Worm (Caenorhabditis elegans) whole organism, midembryonic: ENCODE measurements around the gene sid-5.
A peak's percentile ranks its signal among the peaks of the same experiment; 100 is the strongest.

Source experiments
- cog-1 ChIP-seq: sonication (generic microtip); optimal IDR thresholded peaks from 2 replicates; lab custom pipeline; 2016; ENCODE audit warnings: missing genetic modification characterization, missing compliant biosample characterization
- flt-1 ChIP-seq: fragments of 200-800 bp; sonication (Bioruptor generic); IDR thresholded peaks from 2 replicates; pipeline ENCODE4 v1.3.6; 2022; ENCODE audit warnings: missing genetic modification characterization, missing compliant biosample characterization
- klf-2 ChIP-seq: fragments of 200-800 bp; sonication (Bioruptor generic); conservative IDR thresholded peaks from 2 replicates; pipeline ENCODE4 v1.3.6; 2022; ENCODE audit warnings: missing genetic modification reagents, missing genetic modification characterization, missing compliant biosample characterization
- tab-1 ChIP-seq: fragments of 200-800 bp; sonication (Bioruptor generic); IDR thresholded peaks from 2 replicates; pipeline ENCODE4 v1.3.6; 2022; ENCODE audit warnings: missing genetic modification characterization, missing compliant biosample characterization

DNA sequence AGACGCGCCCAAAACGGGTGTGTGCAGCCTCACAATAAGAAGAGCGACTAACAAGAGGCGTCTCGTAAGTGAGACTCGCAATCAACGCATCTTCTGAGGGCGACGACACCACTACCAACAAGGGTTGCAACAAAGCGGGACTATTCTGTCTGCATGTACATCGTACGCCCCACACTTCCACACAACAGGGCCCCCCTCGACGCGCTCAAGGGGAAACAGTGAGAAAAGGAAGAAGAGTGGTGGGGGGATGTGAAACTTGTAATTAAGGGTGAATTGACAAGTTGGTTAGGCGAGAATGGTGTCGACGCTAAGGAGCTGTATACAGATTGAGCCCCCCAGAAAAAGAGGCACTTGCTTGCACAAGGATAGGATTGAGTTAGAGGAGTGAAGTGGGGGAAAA, 48.8 kb downstream of the sid-5 start:
- TF ChIP-seq cog-1 (tag; lab: Kevin White, UChicago) (no peak), flt-1 (0 out of 2 replicates have a peak, but pooled peaks have one; percentile 21), tab-1 (GFP tag; lab: Robert Waterston, UW) (no peak), klf-2 (GFP tag; lab: Robert Waterston, UW) (0 out of 2 replicates have a peak, but pooled peaks have one; percentile 8)
